Fruit fly (Drosophila melanogaster): ENCODE measurements around the gene Ten-a.

The Ten-a gene

DNA sequence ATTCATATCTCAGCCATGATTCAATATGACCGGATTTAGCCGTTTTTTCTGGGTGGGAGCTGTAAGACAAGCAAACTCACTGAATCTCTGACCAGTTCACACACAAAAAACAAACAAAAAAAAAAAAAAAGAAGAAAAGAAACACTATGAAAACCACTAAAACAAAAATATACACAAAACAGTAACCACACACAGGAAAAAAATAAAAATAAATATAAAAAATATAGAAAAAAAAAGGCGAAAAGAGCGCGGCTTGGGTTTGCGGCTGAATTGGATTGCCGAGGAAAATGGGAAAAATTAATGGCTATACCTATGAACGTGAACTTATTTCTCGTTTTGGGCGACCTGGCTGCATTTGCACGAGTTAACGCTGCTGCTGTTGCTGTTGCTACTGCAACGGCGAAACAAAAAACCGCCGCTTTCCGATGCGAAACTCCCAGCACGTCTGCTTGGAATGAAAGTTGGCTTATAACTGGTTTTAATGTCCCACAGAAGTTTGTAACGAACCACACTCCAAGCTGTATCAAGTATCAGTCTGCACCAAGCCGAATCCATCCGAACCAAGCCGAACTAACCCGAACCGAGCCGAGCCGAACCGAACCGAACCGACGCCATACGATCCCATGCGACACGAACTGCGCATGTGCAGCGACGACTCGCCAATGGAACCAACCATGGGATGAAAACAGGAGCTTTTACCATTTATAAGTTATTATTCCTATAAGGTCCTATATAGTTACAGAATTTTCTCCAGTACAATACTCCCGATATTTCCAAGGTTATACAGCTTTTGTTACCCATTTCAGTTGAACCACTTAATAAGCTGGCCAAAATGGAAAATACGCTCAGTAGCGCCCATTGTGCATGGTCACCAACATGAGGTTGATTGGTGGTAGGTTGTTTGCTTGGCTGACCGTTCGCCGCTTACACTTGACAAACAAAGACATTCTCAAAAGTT, 39.8 kb upstream of the Ten-a start, which contains the start of gene fw (continued):
- TF ChIP-seq Dek (tag; optimal IDR thresholded peaks at IDR 0.05) (no peak), CG17359 (tag; optimal IDR thresholded peaks at IDR 0.05) (peak; percentile 59), CrebB (tag; optimal IDR thresholded peaks at IDR 0.05) (no peak), fru (optimal IDR thresholded peaks at IDR 0.05) (no peak), BEAF-32 (GFP tag; optimal IDR thresholded peaks at IDR 0.05) (no peak), CG18011 (GFP tag; optimal IDR thresholded peaks at IDR 0.05) (no peak), Atf3 (GFP tag; optimal IDR thresholded peaks at IDR 0.05) (no peak), hkb (optimal IDR thresholded peaks at IDR 0.05) (no peak), hkb (GFP tag; IDR thresholded peaks at IDR 0.05) (peak; percentile 17; the same call in 1 of the 2 replicates), CG7963 (GFP tag; IDR thresholded peaks at IDR 0.05; ENCODE audit: partially characterized antibody) (no peak), CG11456 (GFP tag; IDR thresholded peaks at IDR 0.05) (no peak), Oli (tag; optimal IDR thresholded peaks at IDR 0.05) (no peak), knrl (GFP tag; IDR thresholded peaks at IDR 0.05; ENCODE audit: partially characterized antibody) (no peak), CG5245 (GFP tag; optimal IDR thresholded peaks at IDR 0.05) (no peak), hbn (GFP tag; IDR thresholded peaks at IDR 0.05; ENCODE audit: partially characterized antibody) (no peak), CG2116 (GFP tag; optimal IDR thresholded peaks at IDR 0.05) (no peak), Hr51 (GFP tag; optimal IDR thresholded peaks at IDR 0.05) (no peak), ttk (GFP tag; IDR thresholded peaks at IDR 0.05) (no peak), Six4 (GFP tag; optimal IDR thresholded peaks at IDR 0.05) (no peak), lbe (GFP tag; optimal IDR thresholded peaks at IDR 0.05) (peak; percentile 66), CG9609 (GFP tag; optimal IDR thresholded peaks at IDR 0.05) (no peak), ewg (GFP tag; optimal IDR thresholded peaks at IDR 0.05) (peak; percentile 12), Myb (GFP tag; optimal IDR thresholded peaks at IDR 0.05) (no peak), CG14965 (GFP tag; optimal IDR thresholded peaks at IDR 0.05; ENCODE audit: borderline replicate concordance) (no peak), Vsx1 (GFP tag; optimal IDR thresholded peaks at IDR 0.05) (no peak), sr (GFP tag; IDR thresholded peaks at IDR 0.05) (no peak), CG4282 (GFP tag; optimal IDR thresholded peaks at IDR 0.05) (no peak), Stat92E (GFP tag; optimal IDR thresholded peaks at IDR 0.05) (no peak), CG7928 (GFP tag; optimal IDR thresholded peaks at IDR 0.05) (no peak), Meics (GFP tag; optimal IDR thresholded peaks at IDR 0.05) (peak; percentile 24), CG10321 (GFP tag; IDR thresholded peaks at IDR 0.05) (no peak), tgo (GFP tag; IDR thresholded peaks at IDR 0.05) (peak; percentile 45; the same call in 2 of the 3 replicates), MESR4 (GFP tag; optimal IDR thresholded peaks at IDR 0.05) (no peak), al (GFP tag; IDR thresholded peaks at IDR 0.05) (no peak), CG16779 (GFP tag; IDR thresholded peaks at IDR 0.05) (no peak), CG17328 (GFP tag; IDR thresholded peaks at IDR 0.05) (0 out of 2 replicates have a peak, but pooled peaks have one; percentile 21), Sry-β (GFP tag; optimal IDR thresholded peaks at IDR 0.05) (no peak), chinmo (GFP tag; IDR thresholded peaks at IDR 0.05; ENCODE audit: partially characterized antibody) (0 out of 4 replicates have a peak, but pooled peaks have one; percentile 77), MBD-R2 (GFP tag; IDR thresholded peaks at IDR 0.05) (no peak), gce (GFP tag; IDR thresholded peaks at IDR 0.05) (no peak), Kr (GFP tag; optimal IDR thresholded peaks at IDR 0.05) (no peak), Mes4 (GFP tag; optimal IDR thresholded peaks at IDR 0.05) (no peak), fd102C (GFP tag; optimal IDR thresholded peaks at IDR 0.05) (no peak), lov (optimal IDR thresholded peaks at IDR 0.05) (no peak), lov (GFP tag; IDR thresholded peaks at IDR 0.05) (no peak), exex (tag; optimal IDR thresholded peaks at IDR 0.05) (no peak), so (GFP tag; IDR thresholded peaks at IDR 0.05) (no peak), CG7987 (GFP tag; optimal IDR thresholded peaks at IDR 0.05) (no peak), CG12299 (tag; optimal IDR thresholded peaks at IDR 0.05) (no peak)
